Worm (Caenorhabditis elegans): ENCODE results near the gene gsto-1.

DNA sequence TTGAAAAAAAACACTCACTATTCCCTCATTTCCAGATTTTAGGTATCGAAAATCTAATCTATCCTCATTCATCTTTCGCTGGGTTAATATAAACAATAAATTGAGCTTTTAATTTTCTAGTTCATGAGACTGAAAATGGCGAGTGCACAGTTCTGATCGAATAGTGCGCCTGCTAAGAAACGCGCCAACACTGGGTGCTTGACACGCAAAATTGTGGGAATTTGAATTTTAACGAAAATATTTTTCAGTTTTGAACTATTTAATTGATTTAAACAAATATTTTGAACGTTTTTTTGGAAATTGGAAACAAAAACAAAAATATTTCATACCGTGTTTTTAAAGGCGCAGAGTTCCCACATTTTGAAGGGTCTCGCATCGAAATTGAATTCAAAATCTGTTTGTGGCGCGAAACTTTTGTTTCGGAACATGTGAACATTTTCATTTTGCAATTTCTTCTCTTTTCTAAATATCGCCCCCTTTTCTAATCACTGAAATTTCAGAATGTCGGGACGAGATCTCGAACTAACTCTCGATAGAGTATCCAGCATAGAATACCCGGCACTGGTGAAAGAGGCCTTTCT is 18.2 kb downstream of the gsto-1 start, which contains the start of the genes C29E4.13 and npp-15:
- no peak for TF ChIP-seq unc-39 (tag; optimal IDR thresholded peaks at IDR 0.05)
- TF ChIP-seq ztf-11 (tag; optimal IDR thresholded peaks at IDR 0.05) = no peak
- no peak for TF ChIP-seq blmp-1 (tag; optimal IDR thresholded peaks at IDR 0.05; ENCODE audit: insufficient read depth)
- TF ChIP-seq ama-1 (optimal IDR thresholded peaks at IDR 0.05) = no peak

Measured in whole organism, L2 larva.